Worm (Caenorhabditis elegans): ENCODE results near the gene ugt-53.

Gene ugt-53

DNA sequence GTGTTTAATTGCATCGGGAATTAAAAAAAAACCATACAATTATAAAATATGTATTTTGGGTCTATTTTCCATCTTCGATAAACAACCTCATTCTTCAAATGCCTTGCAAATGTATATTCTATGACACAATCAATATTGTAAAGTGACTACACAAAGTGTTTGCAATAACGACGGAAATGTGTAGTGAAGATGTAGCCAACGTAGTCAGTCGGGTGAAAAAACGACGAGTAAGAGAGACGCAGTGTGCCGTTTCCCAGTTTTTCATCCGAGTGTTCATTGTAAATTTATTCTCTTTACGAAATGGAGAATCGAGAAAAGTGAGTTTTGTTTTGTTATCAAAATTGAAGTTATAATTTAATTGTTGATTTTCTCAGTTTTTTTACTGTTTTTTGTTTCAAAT is 42.8 kb downstream of the ugt-53 start, which contains the start of gene F37B4.15:
TSS of gene F37B4.15 (plus strand) at position 301 of the 400 bp plus-strand sequence.
- TF ChIP-seq lin-35 (GFP tag; optimal IDR thresholded peaks at IDR 0.05) (no peak), nhr-76 (tag; optimal IDR thresholded peaks at IDR 0.05) (no peak), egl-27 (tag; optimal IDR thresholded peaks at IDR 0.05) (no peak), unc-98 (GFP tag; IDR thresholded peaks at IDR 0.05) (no peak), nhr-47 (tag; optimal IDR thresholded peaks at IDR 0.05) (no peak), hpl-2 (GFP tag; optimal IDR thresholded peaks at IDR 0.05) (no peak), snpc-4 (tag; optimal IDR thresholded peaks at IDR 0.05) (no peak)

DNA sequence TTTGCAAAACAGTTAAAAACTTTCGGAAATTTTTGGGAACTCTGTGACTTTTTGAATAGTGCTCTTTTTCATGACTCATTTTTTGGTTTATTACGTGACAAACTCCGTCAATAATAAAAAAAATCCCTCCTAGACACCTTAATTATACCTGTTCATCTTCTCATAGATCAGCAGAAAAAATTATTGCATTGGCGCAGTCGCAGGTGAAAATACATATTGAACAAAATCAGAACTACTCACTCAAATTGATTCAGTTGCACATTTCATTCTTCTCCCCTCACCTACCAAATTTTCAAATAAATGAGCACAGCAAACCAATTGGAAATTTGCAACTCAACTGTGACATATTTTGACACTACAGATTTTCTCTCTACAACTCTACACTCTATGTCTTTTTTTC is 43.8 kb downstream of the ugt-53 start, which contains the start of gene srh-127:
TSS of gene srh-127 (plus strand) at position 301 of the 400 bp plus-strand sequence.
- no peak for TF ChIP-seq efl-1 (optimal IDR thresholded peaks at IDR 0.05)
- peak in 1 of 2 experiments; percentile 17 for TF ChIP-seq efl-1 (GFP tag; optimal IDR thresholded peaks at IDR 0.05 in 1 of 2)
- TF ChIP-seq mep-1 (tag; optimal IDR thresholded peaks at IDR 0.05) = no peak

- TF ChIP-seq xbp-1 (tag; optimal IDR thresholded peaks at IDR 0.05) (no peak), fos-1 (tag; optimal IDR thresholded peaks at IDR 0.05) (no peak), ces-1 (GFP tag; optimal IDR thresholded peaks at IDR 0.05) (no peak), ceh-63 (GFP tag; optimal IDR thresholded peaks at IDR 0.05) (no peak), elt-2 (tag; optimal IDR thresholded peaks at IDR 0.05) (peak; percentile 3), nhr-71 (tag; optimal IDR thresholded peaks at IDR 0.05) (no peak), fkh-4 (tag; optimal IDR thresholded peaks at IDR 0.05; ENCODE audit: borderline replicate concordance) (no peak), nhr-11 (tag; optimal IDR thresholded peaks at IDR 0.05) (no peak)
These were observed 47.1 kb downstream of the ugt-53 start, which contains the start of gene pals-32 for ce11 chrV:2896198-2896660. Gene pals-32, plus strand, starts transcription at chrV:2896610.

DNA sequence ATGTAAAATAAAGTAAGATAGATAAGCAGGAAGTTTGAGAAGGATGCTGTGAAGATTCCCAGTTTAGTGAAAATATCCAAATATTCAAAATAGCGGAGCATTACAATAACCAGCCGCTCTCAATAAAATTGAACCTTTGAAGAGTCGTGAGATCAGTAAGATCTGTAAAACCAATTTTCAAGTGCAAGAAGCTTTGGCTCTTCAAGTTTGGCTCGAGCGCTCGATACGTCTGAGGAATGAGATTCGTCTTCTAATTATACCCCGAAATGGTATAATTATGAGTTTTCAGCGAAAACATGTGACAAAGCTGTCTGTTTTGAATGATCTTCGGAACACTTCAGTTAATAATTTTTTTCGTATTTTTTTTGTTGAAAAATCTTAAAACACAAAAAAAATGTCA is 50.7 kb downstream of the ugt-53 start, which contains the start of gene str-46:
TSS of gene str-46 (minus strand) at position 101 of the 400 bp plus-strand sequence.
- TF ChIP-seq dpl-1 (GFP tag; optimal IDR thresholded peaks at IDR 0.05) = no peak
- TF ChIP-seq nhr-76 (tag; optimal IDR thresholded peaks at IDR 0.05) = no peak
- TF ChIP-seq efl-1 (optimal IDR thresholded peaks at IDR 0.05) = no peak
- TF ChIP-seq efl-1 (GFP tag; optimal IDR thresholded peaks at IDR 0.05 in 1 of 2) = peak in 1 of 2 experiments; percentile 8
